Fruit fly (Drosophila melanogaster) whole organism, embryonic: Measurements from ENCODE around the gene papi.
A peak's percentile ranks its signal among the peaks of the same experiment; 100 is the strongest.

ENCODE experiments used
- ATbp ChIP-seq: fragments of 200-800 bp; sonication (Bioruptor generic); optimal IDR thresholded peaks from 2 replicates; lab custom pipeline; 2017; ENCODE audit warnings: missing biosample characterization, mild to moderate bottlenecking, missing genetic modification characterization, missing genetic modification reagents
- Abd-B ChIP-seq: fragments of 200-800 bp; sonication (Bioruptor generic); optimal IDR thresholded peaks from 2 replicates; lab custom pipeline; 2018; ENCODE audit warnings: missing biosample characterization, mild to moderate bottlenecking, missing genetic modification characterization, moderate library complexity
- Atf-2 ChIP-seq: fragments of 200-800 bp; sonication (Bioruptor generic); optimal IDR thresholded peaks from 2 replicates; lab custom pipeline; 2016; ENCODE audit warnings: missing biosample characterization, missing genetic modification characterization
- Awh ChIP-seq: fragments of 200-800 bp; sonication (Bioruptor generic); IDR thresholded peaks from 2 replicates; pipeline ENCODE4, ENCODE4 v1.3.6; 2022; ENCODE audit warnings: missing biosample characterization, missing genetic modification characterization
- CG1024 ChIP-seq: fragments of 200-800 bp; sonication (Bioruptor generic); IDR thresholded peaks from 2 replicates; pipeline ENCODE4 v1.3.6; 2022; ENCODE audit warnings: missing biosample characterization, missing genetic modification characterization
- CG10267 ChIP-seq: fragments of 200-800 bp; sonication (Bioruptor generic); optimal IDR thresholded peaks from 2 replicates; lab custom pipeline; 2018; ENCODE audit warnings: missing biosample characterization, mild to moderate bottlenecking, missing genetic modification characterization, moderate library complexity
- CG10959 ChIP-seq: fragments of 200-800 bp; sonication (Bioruptor generic); IDR thresholded peaks from 2 replicates; pipeline ENCODE4 v1.3.6; 2022; ENCODE audit warnings: missing biosample characterization, missing genetic modification characterization
- CG10979 ChIP-seq: fragments of 200-800 bp; sonication (Bioruptor generic); optimal IDR thresholded peaks from 2 replicates; lab custom pipeline; 2018; ENCODE audit warnings: missing biosample characterization, mild to moderate bottlenecking, missing genetic modification characterization, moderate library complexity
- CG1233 ChIP-seq: fragments of 200-800 bp; sonication (Bioruptor generic); optimal IDR thresholded peaks from 4 replicates; lab custom pipeline; 2018; ENCODE audit warnings: missing biosample characterization, mild to moderate bottlenecking, missing genetic modification characterization
- CG12769 ChIP-seq: fragments of 200-800 bp; sonication (Bioruptor generic); optimal IDR thresholded peaks from 2 replicates; lab custom pipeline; 2019; ENCODE audit warnings: missing biosample characterization, mild to moderate bottlenecking, missing genetic modification characterization, moderate library complexity
- CG14667 ChIP-seq: fragments of 200-800 bp; sonication (Bioruptor generic); IDR thresholded peaks from 2 replicates; pipeline ENCODE4 v1.3.6; 2022; ENCODE audit warnings: missing biosample characterization, missing genetic modification characterization
- CG14965 ChIP-seq: fragments of 200-800 bp; sonication (Bioruptor generic); optimal IDR thresholded peaks from 2 replicates; lab custom pipeline; 2016; ENCODE audit warnings: missing biosample characterization, missing genetic modification characterization, borderline replicate concordance
- CG15011 ChIP-seq: fragments of 200-800 bp; sonication (Bioruptor generic); optimal IDR thresholded peaks from 3 replicates; lab custom pipeline; 2018; ENCODE audit warnings: missing biosample characterization, mild to moderate bottlenecking, missing genetic modification characterization
- CG15073 ChIP-seq: fragments of 200-800 bp; sonication (Bioruptor generic); optimal IDR thresholded peaks from 2 replicates; lab custom pipeline; 2016; ENCODE audit warnings: missing biosample characterization, missing genetic modification characterization
- CG1602 ChIP-seq: fragments of 200-800 bp; sonication (Bioruptor generic); optimal IDR thresholded peaks from 3 replicates; lab custom pipeline; 2016; ENCODE audit warnings: missing biosample characterization, missing genetic modification characterization
- CG17612 ChIP-seq: fragments of 200-800 bp; sonication (Bioruptor generic); IDR thresholded peaks from 2 replicates; pipeline ENCODE4 v1.3.6; 2022; ENCODE audit warnings: missing biosample characterization, missing genetic modification characterization
- CG2875 ChIP-seq: fragments of 200-800 bp; sonication (Bioruptor generic); optimal IDR thresholded peaks from 2 replicates; lab custom pipeline; 2017; ENCODE audit warnings: missing biosample characterization, mild to moderate bottlenecking, missing genetic modification characterization, missing genetic modification reagents
- CG31365 ChIP-seq: fragments of 200-800 bp; sonication (Bioruptor generic); optimal IDR thresholded peaks from 2 replicates; lab custom pipeline; 2018; ENCODE audit warnings: missing biosample characterization, mild to moderate bottlenecking, missing genetic modification characterization
- CG32767 ChIP-seq: fragments of 200-800 bp; sonication (Bioruptor generic); IDR thresholded peaks from 2 replicates; pipeline ENCODE4 v1.3.6; 2022; ENCODE audit warnings: missing biosample characterization, missing genetic modification characterization
- CG6683 ChIP-seq: fragments of 200-800 bp; sonication (Bioruptor generic); optimal IDR thresholded peaks from 2 replicates; lab custom pipeline; 2017; ENCODE audit warnings: missing biosample characterization, mild to moderate bottlenecking, missing genetic modification characterization, missing genetic modification reagents
- CG8765 ChIP-seq: fragments of 200-800 bp; sonication (Bioruptor generic); IDR thresholded peaks from 2 replicates; pipeline ENCODE4 v1.3.6; 2022; ENCODE audit warnings: missing biosample characterization, missing genetic modification characterization
- CG9817 ChIP-seq: fragments of 200-800 bp; sonication (Bioruptor generic); optimal IDR thresholded peaks from 2 replicates; lab custom pipeline; 2018; ENCODE audit warnings: missing biosample characterization, mild to moderate bottlenecking, missing genetic modification characterization, moderate library complexity
- CTCF ChIP-seq: fragments of 200-800 bp; sonication (Bioruptor generic); optimal IDR thresholded peaks from 2 replicates; lab custom pipeline; 2017; ENCODE audit warnings: missing biosample characterization, mild to moderate bottlenecking, missing genetic modification characterization, moderate library complexity
- Camta ChIP-seq: fragments of 200-800 bp; sonication (Bioruptor generic); optimal IDR thresholded peaks from 2 replicates; lab custom pipeline; 2016; ENCODE audit warnings: missing biosample characterization, missing genetic modification characterization
- Deaf1 ChIP-seq: fragments of 200-800 bp; optimal IDR thresholded peaks from 3 replicates; lab custom pipeline; 2019; ENCODE audit warnings: missing biosample characterization, mild to moderate bottlenecking, missing genetic modification characterization, moderate library complexity
- Fer2 ChIP-seq: fragments of 200-800 bp; sonication (Bioruptor generic); optimal IDR thresholded peaks from 2 replicates; lab custom pipeline; 2018; ENCODE audit warnings: missing biosample characterization, mild to moderate bottlenecking, missing genetic modification characterization, moderate library complexity
- HLH4C ChIP-seq: fragments of 200-800 bp; sonication (Bioruptor generic); IDR thresholded peaks from 3 replicates; pipeline ENCODE4 v1.3.6; 2022; ENCODE audit warnings: missing biosample characterization, missing genetic modification characterization; ENCODE audit not compliant: partially characterized antibody
- MESR4 ChIP-seq: fragments of 200-800 bp; sonication (Bioruptor generic); optimal IDR thresholded peaks from 2 replicates; lab custom pipeline; 2018; ENCODE audit warnings: missing biosample characterization, mild to moderate bottlenecking, missing genetic modification characterization, moderate library complexity
- NFAT ChIP-seq: fragments of 200-800 bp; sonication (Bioruptor generic); IDR thresholded peaks from 2 replicates; pipeline ENCODE4 v1.3.6; 2022; ENCODE audit warnings: missing biosample characterization, missing genetic modification characterization
- NfI ChIP-seq: fragments of 200-800 bp; sonication (Bioruptor generic); optimal IDR thresholded peaks from 3 replicates; lab custom pipeline; 2018; ENCODE audit warnings: missing biosample characterization, mild to moderate bottlenecking, missing genetic modification characterization, moderate library complexity
- Opbp ChIP-seq: fragments of 200-800 bp; sonication (Bioruptor generic); IDR thresholded peaks from 3 replicates; pipeline ENCODE4 v1.3.6; 2022; ENCODE audit warnings: missing biosample characterization, missing genetic modification characterization; ENCODE audit not compliant: partially characterized antibody
- Ptx1 ChIP-seq: fragments of 200-800 bp; sonication (Bioruptor generic); IDR thresholded peaks from 2 replicates; pipeline ENCODE4 v1.3.6; 2022; ENCODE audit warnings: missing biosample characterization, missing genetic modification characterization
- Rx ChIP-seq: fragments of 200-800 bp; sonication (Bioruptor generic); IDR thresholded peaks from 2 replicates; pipeline ENCODE4 v1.3.6; 2022; ENCODE audit warnings: missing biosample characterization, missing genetic modification characterization
- Xrp1 ChIP-seq: fragments of 200-800 bp; sonication (Bioruptor generic); IDR thresholded peaks from 2 replicates; pipeline ENCODE4 v1.3.6; 2022; ENCODE audit warnings: missing biosample characterization, missing genetic modification characterization
- YL-1 ChIP-seq: fragments of 200-800 bp; sonication (Bioruptor generic); optimal IDR thresholded peaks from 3 replicates; lab custom pipeline; 2017; ENCODE audit warnings: missing biosample characterization, mild to moderate bottlenecking, missing genetic modification characterization
- cad ChIP-seq: fragments of >200 bp; optimal IDR thresholded peaks from 2 replicates; lab custom pipeline; 2017; ENCODE audit warnings: missing biosample characterization, missing genetic modification characterization
- dm ChIP-seq: fragments of 200-800 bp; sonication (Bioruptor generic); optimal IDR thresholded peaks from 3 replicates; lab custom pipeline; 2016; ENCODE audit warnings: missing biosample characterization, missing genetic modification characterization
- ewg ChIP-seq: fragments of 200-800 bp; sonication (Bioruptor generic); optimal IDR thresholded peaks from 3 replicates; lab custom pipeline; 2017; ENCODE audit warnings: mild to moderate bottlenecking, missing biosample characterization, missing genetic modification reagents, missing genetic modification characterization
- fd64A ChIP-seq: fragments of 200-800 bp; sonication (Bioruptor generic); optimal IDR thresholded peaks from 3 replicates; lab custom pipeline; 2018; ENCODE audit warnings: missing biosample characterization, mild to moderate bottlenecking, missing genetic modification characterization
- gce ChIP-seq: fragments of 200-800 bp; sonication (Bioruptor generic); IDR thresholded peaks from 3 replicates; pipeline ENCODE4 v1.3.6; 2022; ENCODE audit warnings: missing biosample characterization, missing genetic modification characterization
- kay ChIP-seq: fragments of 200-800 bp; sonication (Bioruptor generic); optimal IDR thresholded peaks from 2 replicates; lab custom pipeline; 2016; ENCODE audit warnings: missing biosample characterization, missing genetic modification characterization
- klu ChIP-seq: fragments of 200-800 bp; sonication (Bioruptor generic); IDR thresholded peaks from 2 replicates; pipeline ENCODE4 v1.3.6; 2022; ENCODE audit warnings: missing biosample characterization, missing genetic modification characterization
- maf-S ChIP-seq: fragments of 200-800 bp; sonication (Bioruptor generic); optimal IDR thresholded peaks from 2 replicates; lab custom pipeline; 2016; ENCODE audit warnings: missing biosample characterization, missing genetic modification characterization
- odd ChIP-seq: fragments of 200-800 bp; sonication (Bioruptor generic); optimal IDR thresholded peaks from 2 replicates; lab custom pipeline; 2017; ENCODE audit warnings: missing biosample characterization, mild to moderate bottlenecking, missing genetic modification characterization
- ro ChIP-seq: fragments of 200-800 bp; sonication (Bioruptor generic); IDR thresholded peaks from 2 replicates; pipeline ENCODE4 v1.3.6; 2022; ENCODE audit warnings: missing biosample characterization, missing genetic modification characterization
- salm ChIP-seq: fragments of 200-800 bp; sonication (Bioruptor generic); optimal IDR thresholded peaks from 2 replicates; lab custom pipeline; 2018; ENCODE audit warnings: missing biosample characterization, mild to moderate bottlenecking, missing genetic modification characterization
- scrt ChIP-seq: fragments of 200-800 bp; sonication (Bioruptor generic); optimal IDR thresholded peaks from 2 replicates; lab custom pipeline; 2018; ENCODE audit warnings: missing biosample characterization, mild to moderate bottlenecking, missing genetic modification characterization, moderate library complexity
- seq ChIP-seq: fragments of 200-800 bp; sonication (Bioruptor generic); IDR thresholded peaks from 2 replicates; pipeline ENCODE4 v1.3.6; 2022; ENCODE audit warnings: missing biosample characterization, missing genetic modification characterization
- wek ChIP-seq: fragments of 200-800 bp; sonication (Bioruptor generic); optimal IDR thresholded peaks from 3 replicates; lab custom pipeline; 2018; ENCODE audit warnings: missing biosample characterization, mild to moderate bottlenecking, missing genetic modification characterization, moderate library complexity

Gene papi

DNA sequence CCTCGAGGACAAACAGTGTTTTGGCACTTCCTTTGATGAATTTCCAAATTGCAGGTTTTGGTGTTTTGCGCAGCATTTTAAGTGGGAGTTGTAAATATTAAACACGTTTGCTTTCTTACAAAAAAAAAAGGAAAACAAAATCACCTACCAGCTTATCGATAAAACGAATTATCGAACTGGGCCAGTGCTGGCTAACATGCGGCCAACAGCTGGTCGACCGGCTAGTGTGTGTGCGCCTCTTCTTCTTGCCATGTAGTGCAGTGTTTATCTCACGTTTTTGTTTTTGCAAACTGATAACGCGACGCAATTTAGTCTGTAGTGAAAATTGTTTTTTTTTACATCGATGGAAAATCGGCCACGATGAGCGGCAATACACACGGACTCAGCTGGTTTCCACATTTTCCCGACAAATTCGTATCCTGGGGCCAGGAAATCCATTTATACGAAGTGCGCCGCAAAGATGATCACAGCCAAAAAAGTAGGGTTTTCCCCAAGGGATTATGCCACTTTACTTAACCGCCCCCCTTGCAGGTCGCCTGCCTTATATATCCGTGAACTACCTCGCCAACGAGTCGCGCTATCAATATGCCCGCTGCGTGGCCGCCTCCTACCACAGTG, 3.4 kb upstream of the papi start, which contains the start of the genes CG15386, CG42371 and mio (continued):
- TF ChIP-seq CG32767: no peak
- TF ChIP-seq CG10959: no peak
- TF ChIP-seq Camta (GFP tag; lab: Kevin White, UChicago): no peak
- no peak for TF ChIP-seq CG10979 (tag; lab: Kevin White, UChicago)
- TF ChIP-seq YL-1 (GFP tag; lab: Kevin White, UChicago): peak; percentile 57
- no peak for TF ChIP-seq CG1602 (GFP tag; lab: Kevin White, UChicago)
- peak; percentile 14 for TF ChIP-seq NfI (GFP tag; lab: Kevin White, UChicago)
- TF ChIP-seq, all 482 proteins: peak for 103

DNA sequence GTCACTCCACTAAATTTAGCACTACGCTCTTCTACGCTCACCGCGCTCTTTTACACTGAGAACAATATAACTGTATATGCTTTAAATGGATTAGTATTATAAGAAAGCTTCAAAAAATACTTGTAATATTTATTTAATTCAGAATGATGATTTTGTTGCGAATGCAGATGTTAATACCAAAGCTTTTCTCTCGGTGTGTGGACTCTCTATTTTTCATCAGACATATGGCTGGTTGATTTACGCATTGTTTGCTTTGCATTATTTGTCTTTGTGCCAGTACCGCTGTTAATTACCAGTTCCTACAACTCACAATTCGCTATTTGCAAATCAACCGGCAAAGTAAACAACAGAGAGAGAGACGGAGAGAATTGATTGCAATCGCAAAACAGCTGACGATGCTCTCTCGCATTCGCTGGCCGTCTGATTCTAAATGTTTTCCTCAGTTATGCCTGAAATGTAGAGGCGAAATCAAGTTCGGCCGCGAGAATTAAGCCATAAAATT, 1.2 kb downstream of the papi start:
- TF ChIP-seq dm (GFP tag; lab: Kevin White, UChicago): peak; percentile 86
- TF ChIP-seq Opbp (GFP tag; lab: Robert Waterston, UW): no peak
- TF ChIP-seq CG2875 (GFP tag; lab: Kevin White, UChicago): peak; percentile 94
- peak; percentile 98 for TF ChIP-seq NFAT (GFP tag; lab: Robert Waterston, UW)
- TF ChIP-seq CG12769 (tag; lab: Kevin White, UChicago): peak; percentile 99
- peak; percentile 96 for TF ChIP-seq CG14667
- TF ChIP-seq Atf-2 (GFP tag; lab: Kevin White, UChicago): peak; percentile 94
- TF ChIP-seq scrt (GFP tag; lab: Kevin White, UChicago): peak; percentile 89
- TF ChIP-seq maf-S (GFP tag; lab: Kevin White, UChicago): peak; percentile 94
- TF ChIP-seq klu (GFP tag; lab: Robert Waterston, UW): peak; percentile 95
- TF ChIP-seq Awh: peak; percentile 97
- TF ChIP-seq CG6683 (GFP tag; lab: Kevin White, UChicago): peak; percentile 88
- peak; percentile 97 for TF ChIP-seq gce
- peak; percentile 90 for TF ChIP-seq CG8765 (GFP tag; lab: Robert Waterston, UW)
- peak; percentile 41 for TF ChIP-seq CTCF (GFP tag; lab: Kevin White, UChicago)
- peak; percentile 84 for TF ChIP-seq wek
- TF ChIP-seq Fer2: peak; percentile 91
- peak; percentile 92 for TF ChIP-seq Abd-B (GFP tag; lab: Kevin White, UChicago)
- peak; percentile 61 for TF ChIP-seq CG14965
- TF ChIP-seq CG15011: peak; percentile 91
- peak; percentile 76 for TF ChIP-seq CG15073 (GFP tag; lab: Kevin White, UChicago)
- peak; percentile 98 for TF ChIP-seq CG9817 (tag; lab: Kevin White, UChicago)
- peak; percentile 95 for TF ChIP-seq odd
- TF ChIP-seq CG1233 (GFP tag; lab: Kevin White, UChicago): peak; percentile 95
- no peak for TF ChIP-seq cad (GFP tag; lab: Kevin White, UChicago)
- TF ChIP-seq CG17612: peak; percentile 93
- TF ChIP-seq Ptx1 (GFP tag; lab: Robert Waterston, UW): peak; percentile 99
- peak; percentile 86 for TF ChIP-seq CG31365 (tag; lab: Kevin White, UChicago)
- peak; percentile 96 for TF ChIP-seq ATbp
- TF ChIP-seq ewg: peak; percentile 91
- TF ChIP-seq kay: peak; percentile 96
- TF ChIP-seq fd64A: peak; percentile 90
- peak; percentile 68 for TF ChIP-seq MESR4 (GFP tag; lab: Kevin White, UChicago)
- peak; percentile 98 for TF ChIP-seq seq
- TF ChIP-seq HLH4C (GFP tag; lab: Robert Waterston, UW): no peak
- TF ChIP-seq ro: peak; percentile 94
- peak; percentile 79 for TF ChIP-seq Deaf1 (tag; lab: Kevin White, UChicago)
- TF ChIP-seq CG1024 (GFP tag; lab: Robert Waterston, UW): peak; percentile 95
- peak; percentile 93 for TF ChIP-seq salm (tag; lab: Kevin White, UChicago)
- TF ChIP-seq Xrp1 (GFP tag; lab: Robert Waterston, UW): peak; percentile 98
- peak; percentile 96 for TF ChIP-seq Rx (GFP tag; lab: Robert Waterston, UW)
- peak; percentile 91 for TF ChIP-seq CG10267 (tag; lab: Kevin White, UChicago)
